Worm (Caenorhabditis elegans) whole organism, midembryonic: Measurements from ENCODE around the gene R10E4.3.

Experiments used
- ref-1 ChIP-seq: fragments of 200-800 bp; sonication (Bioruptor generic); conservative IDR thresholded peaks from 2 replicates; pipeline ENCODE4 v1.3.6; 2022; ENCODE audit warnings: missing genetic modification reagents, missing genetic modification characterization, missing compliant biosample characterization
- ztf-29 ChIP-seq: fragments of 200-800 bp; sonication (Bioruptor generic); IDR thresholded peaks from 2 replicates; pipeline ENCODE4 v1.3.6; 2022; ENCODE audit warnings: missing genetic modification reagents, missing genetic modification characterization, missing compliant biosample characterization

DNA sequence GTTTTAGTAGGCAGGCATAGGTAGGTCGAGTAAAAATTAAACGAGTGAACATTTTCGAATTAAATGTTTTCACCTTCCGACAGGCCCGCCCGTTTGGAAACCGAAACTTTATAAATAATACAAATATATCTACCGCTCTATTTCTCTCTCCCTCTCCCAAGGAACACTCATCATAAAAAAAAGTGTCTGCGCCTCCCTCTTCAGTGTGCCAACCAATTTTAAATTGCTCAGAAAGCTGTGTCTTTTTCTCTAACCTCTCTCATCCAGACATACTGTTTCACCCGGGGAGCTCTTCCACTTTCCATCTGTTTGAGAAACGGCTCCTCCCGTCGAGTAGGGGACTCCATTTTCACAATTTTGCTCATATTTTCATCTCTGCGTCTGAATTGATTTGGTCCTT lies 35.8 kb upstream of the R10E4.3 start:
- TF ChIP-seq ref-1 (GFP tag; lab: Robert Waterston, UW) (no peak), ztf-29 (no peak)
